Worm (Caenorhabditis elegans): ENCODE data around the gene fbxa-112.
A peak's percentile ranks its signal among the peaks of the same experiment; 100 is the strongest.
"Not testable (repeated sequence)": the region's sequence is repeated elsewhere in the genome, so short reads cannot be mapped to it uniquely, and the experiment has no call there.

fbxa-112 gene

ce11 chrV:16949609-16950008, 1.7 kb upstream of the fbxa-112 start, which contains the start of gene fbxa-111:
fbxa-111 (minus strand) TSS chrV:16949709.
- TF ChIP-seq pha-4 (GFP tag; IDR thresholded peaks at IDR 0.05); pha-4 (tag; optimal IDR thresholded peaks at IDR 0.05); arid-1 (GFP tag; conservative IDR thresholded peaks at IDR 0.05); spr-1 (tag; optimal IDR thresholded peaks at IDR 0.05): not testable (repeated sequence)

DNA sequence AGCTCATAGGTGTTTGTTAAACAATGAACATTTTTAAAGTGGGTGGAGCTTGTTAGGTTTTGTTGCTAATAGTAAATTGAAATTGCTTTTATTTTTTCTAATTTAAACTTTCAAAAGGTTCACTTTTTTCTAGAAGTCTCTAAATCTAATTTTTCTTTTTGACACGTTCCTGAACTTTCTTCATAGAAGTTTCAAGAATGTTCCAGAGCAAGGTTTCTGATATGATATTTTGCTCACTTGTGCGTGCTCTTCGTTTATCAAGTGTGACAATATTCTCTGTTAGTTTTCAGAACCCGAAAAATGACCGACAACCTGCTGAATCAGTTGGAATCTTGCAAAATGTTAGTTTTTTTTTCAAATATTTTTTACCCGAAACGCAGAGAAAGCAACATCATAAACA, 9.2 kb downstream of the fbxa-112 start, which contains the start of gene fbxa-148:
Gene fbxa-148, plus strand, starts transcription at position 301 of the 400 bp plus-strand sequence.
- TF ChIP-seq nhr-48 (tag; optimal IDR thresholded peaks at IDR 0.05); lin-38 (GFP tag; IDR thresholded peaks at IDR 0.05); lin-15B (tag; optimal IDR thresholded peaks at IDR 0.05): not testable (repeated sequence)

- TF ChIP-seq php-3 (GFP tag; IDR thresholded peaks at IDR 0.05) (no peak), dmd-9 (GFP tag; IDR thresholded peaks at IDR 0.05) (no peak), tra-1 (GFP tag; IDR thresholded peaks at IDR 0.05) (no peak), ctbp-1 (GFP tag; IDR thresholded peaks at IDR 0.05) (no peak), ZK546.5 (tag; optimal IDR thresholded peaks at IDR 0.05) (no peak), madf-5 (GFP tag; IDR thresholded peaks at IDR 0.05) (no peak)
Observed at ce11 chrV:16927345-16927744, 20.6 kb downstream of the fbxa-112 start, which contains the start of gene Y102A5C.36. Y102A5C.36 (minus strand) TSS chrV:16927445.

DNA sequence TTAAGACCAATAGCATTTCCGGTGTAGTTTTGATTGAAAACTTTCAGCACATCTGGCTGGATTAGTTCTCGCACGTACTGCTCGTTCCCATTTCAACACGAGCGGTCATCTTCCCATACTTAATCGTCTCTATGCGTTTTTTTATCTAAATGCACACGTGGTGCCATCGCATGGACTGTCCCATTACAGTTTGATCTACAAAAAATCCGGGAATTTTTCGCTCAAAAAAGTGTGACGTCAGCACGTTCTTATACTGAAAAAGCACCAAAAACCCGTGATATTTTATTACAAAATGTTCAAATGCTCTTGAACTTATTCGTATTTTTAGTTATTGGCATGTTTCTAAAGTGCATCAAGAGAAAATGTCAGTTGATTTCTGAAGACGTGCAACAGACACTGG, 26.0 kb downstream of the fbxa-112 start, which contains the start of gene Y102A5C.4:
Gene Y102A5C.4, plus strand, starts transcription at position 301 of the 400 bp plus-strand sequence.
- no peak for TF ChIP-seq dve-1 (tag; optimal IDR thresholded peaks at IDR 0.05; ENCODE audit: insufficient read depth)
- TF ChIP-seq nhr-11 (tag; optimal IDR thresholded peaks at IDR 0.05): no peak
- TF ChIP-seq mxl-2 (GFP tag; conservative IDR thresholded peaks at IDR 0.05): no peak
- no peak for TF ChIP-seq dmd-6 (GFP tag; IDR thresholded peaks at IDR 0.05)
- TF ChIP-seq aly-2 (tag; optimal IDR thresholded peaks at IDR 0.05): no peak
- TF ChIP-seq hlh-30 (tag; optimal IDR thresholded peaks at IDR 0.05; ENCODE audit: insufficient read depth): no peak
- no peak for TF ChIP-seq fos-1 (tag; optimal IDR thresholded peaks at IDR 0.05)
- no peak for TF ChIP-seq mdl-1 (tag; optimal IDR thresholded peaks at IDR 0.05)

- TF ChIP-seq skn-1 (tag; optimal IDR thresholded peaks at IDR 0.05) (no peak), unc-39 (tag; optimal IDR thresholded peaks at IDR 0.05) (no peak), duxl-1 (tag; optimal IDR thresholded peaks at IDR 0.05; ENCODE audit: poor library complexity) (no peak), ZK337.2 (GFP tag; IDR thresholded peaks at IDR 0.05) (no peak), nhr-41 (GFP tag; IDR thresholded peaks at IDR 0.05) (no peak), lin-38 (GFP tag; IDR thresholded peaks at IDR 0.05) (peak; percentile 63), ceh-62 (tag; optimal IDR thresholded peaks at IDR 0.05) (no peak), jun-1 (tag; optimal IDR thresholded peaks at IDR 0.05) (no peak), R02D3.7 (tag; optimal IDR thresholded peaks at IDR 0.05) (no peak), hif-1 (tag; optimal IDR thresholded peaks at IDR 0.05) (no peak), zfp-2 (tag; optimal IDR thresholded peaks at IDR 0.05) (no peak), F49E8.2 (tag; optimal IDR thresholded peaks at IDR 0.05; ENCODE audit: borderline replicate concordance) (peak; percentile 68)
Observed at ce11 chrV:16919675-16920074, 28.2 kb downstream of the fbxa-112 start.

- TF ChIP-seq lin-39 (tag; optimal IDR thresholded peaks at IDR 0.05): no peak
- peak; percentile 18 for TF ChIP-seq aha-1 (tag)
Observed at ce11 chrV:16918378-16918777, 29.5 kb downstream of the fbxa-112 start, which contains the start of the genes fbxa-206 and Y102A5C.2. fbxa-206 (minus strand) TSS chrV:16918478. Y102A5C.2 (plus strand) TSS chrV:16918731.
